Worm (Caenorhabditis elegans) whole organism, L4 larva: ENCODE measurements around the gene unc-86.

Experiments
- F26F4.8 ChIP-seq: fragments of 200-800 bp; sonication (Bioruptor generic); conservative IDR thresholded peaks from 2 replicates; pipeline ENCODE4 v1.3.6; 2022; ENCODE audit warnings: missing genetic modification characterization, missing compliant biosample characterization
- F37D6.2 ChIP-seq: sonication (generic microtip); optimal IDR thresholded peaks from 2 replicates; lab custom pipeline; 2016; ENCODE audit warnings: mild to moderate bottlenecking, missing genetic modification characterization, missing compliant biosample characterization
- R02D3.7 ChIP-seq: fragments of 150-350 bp; sonication (generic microtip); optimal IDR thresholded peaks from 3 replicates; lab custom pipeline; 2014; ENCODE audit warnings: missing biosample characterization, missing genetic modification characterization
- T20F7.1 ChIP-seq: fragments of 200-800 bp; sonication (Bioruptor generic); optimal IDR thresholded peaks from 2 replicates; lab custom pipeline; 2018; ENCODE audit warnings: mild to moderate bottlenecking, missing genetic modification characterization, missing compliant biosample characterization
- Y105C5A.15 ChIP-seq: fragments of 200-800 bp; sonication (Bioruptor generic); IDR thresholded peaks from 2 replicates; pipeline ENCODE4 v1.3.6; 2022; ENCODE audit warnings: missing genetic modification characterization, missing compliant biosample characterization
- Y5F2A.4 ChIP-seq: fragments of 200-800 bp; sonication (Bioruptor generic); optimal IDR thresholded peaks from 2 replicates; lab custom pipeline; 2018; ENCODE audit warnings: mild to moderate bottlenecking, missing genetic modification characterization, missing compliant biosample characterization
- ama-1 ChIP-seq: fragments of 150-350 bp; optimal IDR thresholded peaks from 2 replicates; lab custom pipeline; 2014; ENCODE audit warnings: inconsistent platforms, mixed read lengths
- arid-1 ChIP-seq: fragments of 200-800 bp; sonication (Bioruptor generic); conservative IDR thresholded peaks from 2 replicates; pipeline ENCODE4 v1.3.6; 2022; ENCODE audit warnings: missing genetic modification reagents, missing genetic modification characterization, missing compliant biosample characterization
- ceh-20 ChIP-seq: fragments of 200-800 bp; sonication (Bioruptor generic); IDR thresholded peaks from 2 replicates; pipeline ENCODE4 v1.3.6; 2022; ENCODE audit warnings: missing genetic modification reagents, missing genetic modification characterization, missing compliant biosample characterization
- ceh-28 ChIP-seq: fragments of 150-350 bp; optimal IDR thresholded peaks from 2 replicates; lab custom pipeline; 2014; ENCODE audit warnings: missing biosample characterization, missing genetic modification reagents, missing genetic modification characterization
- ceh-44 ChIP-seq: fragments of 200-800 bp; sonication (Bioruptor generic); IDR thresholded peaks from 2 replicates; pipeline ENCODE4 v1.3.6; 2022; ENCODE audit warnings: missing genetic modification reagents, missing genetic modification characterization, missing compliant biosample characterization
- ces-1 ChIP-seq: fragments of 150-350 bp; sonication (generic microtip); optimal IDR thresholded peaks from 4 replicates; lab custom pipeline; 2014; ENCODE audit warnings: missing biosample characterization, missing genetic modification reagents, missing genetic modification characterization
- dmd-9 ChIP-seq: fragments of 200-800 bp; sonication (Bioruptor generic); IDR thresholded peaks from 2 replicates; pipeline ENCODE4 v1.3.6; 2022; ENCODE audit warnings: missing genetic modification reagents, missing genetic modification characterization, missing compliant biosample characterization
- fkh-10 ChIP-seq: fragments of 150-350 bp; optimal IDR thresholded peaks from 2 replicates; lab custom pipeline; 2014; ENCODE audit warnings: missing biosample characterization, missing genetic modification reagents, missing genetic modification characterization
- gei-8 ChIP-seq: fragments of 200-800 bp; sonication (Bioruptor generic); optimal IDR thresholded peaks from 2 replicates; lab custom pipeline; 2018; ENCODE audit warnings: mild to moderate bottlenecking, missing genetic modification characterization, missing compliant biosample characterization
- hlh-11 ChIP-seq: fragments of 200-800 bp; sonication (Bioruptor generic); optimal IDR thresholded peaks from 2 replicates; lab custom pipeline; 2018; ENCODE audit warnings: mild to moderate bottlenecking, missing genetic modification characterization, missing compliant biosample characterization
- hlh-30 ChIP-seq: sonication (generic microtip); optimal IDR thresholded peaks from 2 replicates; lab custom pipeline; 2017; ENCODE audit warnings: antibody characterized with exemption, mild to moderate bottlenecking, missing genetic modification characterization, missing compliant biosample characterization; ENCODE audit not compliant: insufficient read depth
- lin-1 ChIP-seq: fragments of 200-800 bp; sonication (Bioruptor generic); IDR thresholded peaks from 2 replicates; pipeline ENCODE4 v1.3.6; 2022; ENCODE audit warnings: missing genetic modification reagents, missing genetic modification characterization, missing compliant biosample characterization
- lin-13 ChIP-seq: fragments of 150-350 bp; optimal IDR thresholded peaks from 2 replicates; lab custom pipeline; 2014; ENCODE audit warnings: missing biosample characterization, missing genetic modification reagents, missing genetic modification characterization
- lsy-2 ChIP-seq, 2 experiments: fragments of 150-350 bp in 1 of 2; sonication (generic microtip) in 1 of 2; optimal IDR thresholded peaks; 2 replicates each; lab custom pipeline; 2014 to 2017; ENCODE audit warnings: missing biosample characterization in 2 of 2, missing genetic modification characterization in 2 of 2
- madf-9 ChIP-seq: fragments of 200-800 bp; sonication (Bioruptor generic); conservative IDR thresholded peaks from 2 replicates; pipeline ENCODE4 v1.3.6; 2022; ENCODE audit warnings: missing genetic modification reagents, missing genetic modification characterization, missing compliant biosample characterization
- mdl-1 ChIP-seq, 2 experiments: fragments of 150-350 bp in 1 of 2; sonication (generic microtip) in 1 of 2; optimal IDR thresholded peaks; 2 replicates each; lab custom pipeline; 2014 to 2017; ENCODE audit warnings: missing biosample characterization in 2 of 2, missing genetic modification characterization in 2 of 2
- mdt-29 ChIP-seq: fragments of 200-800 bp; sonication (Bioruptor generic); IDR thresholded peaks from 2 replicates; pipeline ENCODE4 v1.3.6; 2022; ENCODE audit warnings: missing genetic modification reagents, missing genetic modification characterization, missing compliant biosample characterization
- mep-1 ChIP-seq: fragments of 150-350 bp; sonication (generic microtip); optimal IDR thresholded peaks from 3 replicates; lab custom pipeline; 2014; ENCODE audit warnings: missing biosample characterization, missing genetic modification characterization
- mes-2 ChIP-seq: sonication (generic microtip); optimal IDR thresholded peaks from 2 replicates; lab custom pipeline; 2016; ENCODE audit warnings: missing genotype, mild to moderate bottlenecking, missing genetic modification characterization, missing compliant biosample characterization; ENCODE audit not compliant: poor library complexity, severe bottlenecking
- mxl-3 ChIP-seq: fragments of 200-800 bp; sonication (Bioruptor generic); optimal IDR thresholded peaks from 2 replicates; lab custom pipeline; 2018; ENCODE audit warnings: mild to moderate bottlenecking, missing genetic modification characterization, missing compliant biosample characterization
- nhr-102 ChIP-seq: sonication (generic microtip); optimal IDR thresholded peaks from 2 replicates; lab custom pipeline; 2016; ENCODE audit warnings: mild to moderate bottlenecking, missing genetic modification characterization, moderate library complexity, missing compliant biosample characterization
- nhr-111 ChIP-seq: fragments of 200-800 bp; sonication (Bioruptor generic); optimal IDR thresholded peaks from 2 replicates; lab custom pipeline; 2018; ENCODE audit warnings: mild to moderate bottlenecking, missing genetic modification characterization, missing compliant biosample characterization
- nhr-237 ChIP-seq: sonication (generic microtip); optimal IDR thresholded peaks from 2 replicates; lab custom pipeline; 2017; ENCODE audit warnings: missing biosample characterization, missing genetic modification characterization
- nhr-25 ChIP-seq: sonication (generic microtip); optimal IDR thresholded peaks from 2 replicates; lab custom pipeline; 2017; ENCODE audit warnings: missing genetic modification characterization, mild to moderate bottlenecking, missing compliant biosample characterization, antibody characterized with exemption, moderate library complexity, borderline replicate concordance; ENCODE audit not compliant: insufficient read depth
- nhr-41 ChIP-seq: fragments of 200-800 bp; sonication (Bioruptor generic); IDR thresholded peaks from 2 replicates; pipeline ENCODE4 v1.3.6; 2022; ENCODE audit warnings: missing genetic modification reagents, missing genetic modification characterization, missing compliant biosample characterization
- nhr-48 ChIP-seq: sonication (generic microtip); optimal IDR thresholded peaks from 2 replicates; lab custom pipeline; 2016; ENCODE audit warnings: mild to moderate bottlenecking, missing genetic modification characterization, missing compliant biosample characterization
- nhr-6 ChIP-seq: fragments of 150-350 bp; optimal IDR thresholded peaks from 2 replicates; lab custom pipeline; 2014; ENCODE audit warnings: missing biosample characterization, missing genetic modification characterization
- nhr-77 ChIP-seq: fragments of 150-350 bp; optimal IDR thresholded peaks from 2 replicates; lab custom pipeline; 2014; ENCODE audit warnings: missing biosample characterization, missing genetic modification characterization
- php-3 ChIP-seq: fragments of 200-800 bp; sonication (Bioruptor generic); IDR thresholded peaks from 2 replicates; pipeline ENCODE4 v1.3.6; 2022; ENCODE audit warnings: missing genetic modification reagents, missing genetic modification characterization, missing compliant biosample characterization
- pqm-1 ChIP-seq: sonication (generic microtip); optimal IDR thresholded peaks from 2 replicates; lab custom pipeline; 2017; ENCODE audit warnings: missing biosample characterization, missing genetic modification characterization
- rbr-2 ChIP-seq: sonication (generic microtip); optimal IDR thresholded peaks from 2 replicates; lab custom pipeline; 2016; ENCODE audit warnings: missing genotype, missing genetic modification characterization, missing compliant biosample characterization
- saeg-2 ChIP-seq: fragments of 200-800 bp; sonication (Bioruptor generic); IDR thresholded peaks from 2 replicates; pipeline ENCODE4 v1.3.6; 2022; ENCODE audit warnings: missing genetic modification reagents, missing genetic modification characterization, missing compliant biosample characterization
- snpc-1.2 ChIP-seq: fragments of 200-800 bp; sonication (Bioruptor generic); IDR thresholded peaks from 2 replicates; pipeline ENCODE4 v1.3.6; 2022; ENCODE audit warnings: missing genetic modification reagents, missing genetic modification characterization, missing compliant biosample characterization
- snpc-4 ChIP-seq: fragments of 150-350 bp; optimal IDR thresholded peaks from 2 replicates; lab custom pipeline; 2014; ENCODE audit warnings: missing biosample characterization, missing genetic modification characterization
- tag-97 ChIP-seq: fragments of 200-800 bp; sonication (Bioruptor generic); IDR thresholded peaks from 2 replicates; pipeline ENCODE4 v1.3.6; 2022; ENCODE audit warnings: missing genetic modification characterization, missing compliant biosample characterization
- unc-39 ChIP-seq: sonication (generic microtip); optimal IDR thresholded peaks from 2 replicates; lab custom pipeline; 2017; ENCODE audit warnings: missing biosample characterization, missing genetic modification characterization
- unc-62 ChIP-seq, 3 experiments: fragments of 150-350 bp in 1 of 3; sonication (generic microtip); optimal IDR thresholded peaks in 2 of 3; peaks in 1 of 3; 1 replicate in 1 of 3; 2 replicates in 2 of 3; lab custom pipeline; 2014 to 2017; ENCODE audit warnings: missing biosample characterization in 3 of 3, missing genetic modification characterization in 3 of 3, missing genetic modification reagents in 3 of 3, missing genotype in 1 of 3
- zfp-2 ChIP-seq: sonication (generic microtip); optimal IDR thresholded peaks from 2 replicates; lab custom pipeline; 2016; ENCODE audit warnings: mild to moderate bottlenecking, missing genetic modification characterization, missing compliant biosample characterization
- zip-2 ChIP-seq: fragments of 150-350 bp; optimal IDR thresholded peaks from 2 replicates; lab custom pipeline; 2014; ENCODE audit warnings: missing biosample characterization, missing genetic modification characterization
- ztf-11 ChIP-seq: fragments of 150-350 bp; optimal IDR thresholded peaks from 2 replicates; lab custom pipeline; 2014; ENCODE audit warnings: missing biosample characterization, missing genetic modification characterization

unc-86 gene

DNA sequence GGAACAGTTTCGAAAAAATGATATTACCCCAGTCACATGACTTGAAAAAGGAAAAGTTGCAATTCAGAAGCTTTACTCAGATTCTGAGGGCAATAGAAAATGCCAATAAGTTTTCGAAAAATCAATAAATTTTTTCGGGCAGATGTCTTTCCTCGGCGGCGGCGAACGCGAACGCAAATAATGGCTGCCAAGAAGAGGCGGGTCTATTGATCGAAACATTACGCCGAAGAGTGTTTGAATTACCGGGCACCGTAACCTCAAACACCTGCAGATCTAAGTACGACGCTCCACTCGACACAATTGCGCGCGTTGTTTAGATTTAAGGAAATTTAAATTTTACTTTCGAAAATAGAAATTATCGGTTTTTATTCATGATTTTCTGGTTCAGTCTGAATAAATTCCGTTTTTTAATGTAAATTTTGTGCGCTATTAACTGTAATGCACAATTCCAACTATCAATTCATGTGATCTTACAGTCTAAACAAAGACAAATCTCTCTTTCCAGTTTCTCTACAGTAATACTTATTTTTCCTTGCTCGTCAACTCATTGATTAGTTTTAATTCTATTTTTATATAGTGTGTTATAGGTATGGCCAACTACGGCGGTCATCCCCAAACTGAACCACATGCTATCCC is 52.2 kb downstream of the unc-86 start, which contains the start of gene prp-8 (continued):
- TF ChIP-seq php-3 (GFP tag; lab: Robert Waterston, UW), result no peak
- no peak for TF ChIP-seq mdl-1 (tag; optimal IDR thresholded peaks at IDR 0.05; lab: Kevin White, UChicago)
- no peak for TF ChIP-seq ceh-44 (GFP tag; lab: Robert Waterston, UW)
- TF ChIP-seq F26F4.8 (GFP tag; lab: Robert Waterston, UW), result no peak
- TF ChIP-seq madf-9 (GFP tag; lab: Robert Waterston, UW), result no peak
- no peak for TF ChIP-seq nhr-237 (tag; lab: Kevin White, UChicago)
- peak; percentile 89 for TF ChIP-seq nhr-6 (tag; lab: Kevin White, UChicago)
- peak; percentile 88 for TF ChIP-seq lin-13 (GFP tag; lab: Kevin White, UChicago)
- no peak for TF ChIP-seq snpc-4 (tag; lab: Kevin White, UChicago)
- peak; percentile 74 for TF ChIP-seq fkh-10 (GFP tag; lab: Kevin White, UChicago)
- TF ChIP-seq ama-1, result peak; percentile 78
- TF ChIP-seq T20F7.1 (GFP tag; lab: Kevin White, UChicago), result peak; percentile 99
- TF ChIP-seq tag-97 (GFP tag; lab: Robert Waterston, UW), result no peak
- peak; percentile 85 for TF ChIP-seq rbr-2 (tag; lab: Kevin White, UChicago)
- no peak for TF ChIP-seq R02D3.7
- 0 out of 2 replicates have a peak, but pooled peaks have one; percentile 23 for TF ChIP-seq snpc-1.2 (GFP tag; lab: Robert Waterston, UW)
- peak; percentile 94 to 99 for TF ChIP-seq lsy-2 (tag; optimal IDR thresholded peaks at IDR 0.05; lab: Kevin White, UChicago)
- TF ChIP-seq nhr-111, result no peak
- peak; percentile 95 for TF ChIP-seq mes-2 (tag; lab: Kevin White, UChicago)
- no peak for TF ChIP-seq pqm-1 (tag; lab: Kevin White, UChicago)
- TF ChIP-seq mxl-3 (GFP tag; lab: Kevin White, UChicago), result peak; percentile 67
- no peak for TF ChIP-seq saeg-2 (GFP tag; lab: Robert Waterston, UW)
- TF ChIP-seq lin-1, result 0 out of 2 replicates have a peak, but pooled peaks have one; percentile 32
- TF ChIP-seq dmd-9 (GFP tag; lab: Robert Waterston, UW), result peak; percentile 50; the same call in 1 of the 2 replicates
- TF ChIP-seq Y5F2A.4, result no peak
- TF ChIP-seq ceh-20 (GFP tag; lab: Robert Waterston, UW), result peak; percentile 68; the same call in 1 of the 2 replicates
- TF ChIP-seq mep-1 (tag; lab: Kevin White, UChicago), result peak; percentile 90
- TF ChIP-seq F37D6.2 (tag; lab: Kevin White, UChicago), result peak; percentile 62
- TF ChIP-seq zip-2 (tag; lab: Kevin White, UChicago), result no peak
- TF ChIP-seq zfp-2 (tag; lab: Kevin White, UChicago), result peak; percentile 75
- no peak for TF ChIP-seq mdt-29 (GFP tag; lab: Robert Waterston, UW)
- no peak for TF ChIP-seq unc-39 (tag; lab: Kevin White, UChicago)
- peak; percentile 87 for TF ChIP-seq nhr-25 (tag; lab: Kevin White, UChicago)
- TF ChIP-seq nhr-77 (tag; lab: Kevin White, UChicago), result peak; percentile 69
- TF ChIP-seq unc-62 (GFP tag; optimal IDR thresholded peaks at IDR 0.05 in 1 of 2; lab: Kevin White, UChicago), result peak in 1 of 2 experiments; percentile 98
- no peak for TF ChIP-seq unc-62 (tag; optimal IDR thresholded peaks at IDR 0.05; lab: Kevin White, UChicago)
- no peak for TF ChIP-seq ztf-11
- peak; percentile 83 for TF ChIP-seq hlh-11 (tag; lab: Kevin White, UChicago)

- TF ChIP-seq arid-1 (GFP tag; lab: Robert Waterston, UW) (no peak), hlh-30 (tag; lab: Kevin White, UChicago) (no peak), Y105C5A.15 (no peak), nhr-41 (GFP tag; lab: Robert Waterston, UW) (no peak), rbr-2 (tag; lab: Kevin White, UChicago) (no peak), nhr-102 (tag; lab: Kevin White, UChicago) (no peak), ces-1 (GFP tag; lab: Kevin White, UChicago) (no peak), ceh-44 (GFP tag; lab: Robert Waterston, UW) (no peak), nhr-48 (tag; lab: Kevin White, UChicago) (no peak), ceh-28 (no peak), nhr-6 (tag; lab: Kevin White, UChicago) (no peak), gei-8 (GFP tag; lab: Kevin White, UChicago) (no peak)
These were observed 52.9 kb downstream of the unc-86 start, which contains the start of gene bath-42 for ce11 chrIII:8163283-8163682. bath-42 (minus strand) TSS chrIII:8163383.
